Worm (Caenorhabditis elegans) whole organism, L2 larva: Measurements from ENCODE around the gene adt-3.

Source experiments
- lin-13 ChIP-seq: fragments of 150-350 bp; optimal IDR thresholded peaks from 2 replicates; lab custom pipeline; 2014; ENCODE audit warnings: missing biosample characterization, missing genetic modification reagents, missing genetic modification characterization
- mdl-1 ChIP-seq, 2 experiments: fragments of 150-350 bp in 1 of 2; sonication (generic microtip) in 1 of 2; optimal IDR thresholded peaks; 2 replicates each; lab custom pipeline; 2017; ENCODE audit warnings: missing biosample characterization in 2 of 2, missing genetic modification characterization in 2 of 2

- no peak for TF ChIP-seq mdl-1 (tag; optimal IDR thresholded peaks at IDR 0.05; lab: Kevin White, UChicago)
- TF ChIP-seq lin-13 (GFP tag; lab: Kevin White, UChicago), result no peak
Observed at ce11 chrX:3969353-3969752, 37.9 kb downstream of the adt-3 start.
